Fruit fly (Drosophila melanogaster) S2 (cell line): ENCODE data around the gene mTTF.

Experiments
- CG8478 ChIP-seq: fragments of >200 bp; optimal IDR thresholded peaks from 2 replicates; lab custom pipeline; 2018
- CTCF ChIP-seq, 2 experiments: fragments of >200 bp; optimal IDR thresholded peaks; 2 replicates each; lab custom pipeline; 2018

DNA sequence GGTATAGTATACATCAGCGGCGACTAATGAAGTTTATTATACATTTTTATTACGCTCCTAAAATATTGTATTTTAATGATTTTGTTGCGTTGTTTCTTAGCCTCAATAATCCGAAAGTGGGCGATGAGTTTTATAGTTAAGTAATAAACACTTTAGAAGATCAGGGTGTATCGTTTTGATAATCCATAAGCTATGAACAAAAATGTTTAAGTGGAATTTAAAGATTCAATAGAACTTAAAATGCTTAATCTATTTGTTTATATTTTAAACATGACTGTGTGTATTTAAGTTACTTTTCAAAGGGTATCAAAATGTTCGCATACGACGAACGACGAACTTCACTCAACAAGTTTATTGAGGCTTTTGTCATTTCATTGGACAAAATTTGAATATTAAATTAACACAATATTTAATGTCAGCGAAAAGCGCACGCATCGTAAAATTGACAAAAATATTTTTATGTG is 23.7 kb upstream of the mTTF start:
- no peak for TF ChIP-seq CG8478 (lab: Kevin White, UChicago)
- TF ChIP-seq CTCF (optimal IDR thresholded peaks at IDR 0.05; lab: Kevin White, UChicago), result no peak
